Fruit fly (Drosophila melanogaster): Measurements from ENCODE around the gene Npc2d.
A peak's percentile ranks its signal among the peaks of the same experiment; 100 is the strongest.

The Npc2d gene

DNA sequence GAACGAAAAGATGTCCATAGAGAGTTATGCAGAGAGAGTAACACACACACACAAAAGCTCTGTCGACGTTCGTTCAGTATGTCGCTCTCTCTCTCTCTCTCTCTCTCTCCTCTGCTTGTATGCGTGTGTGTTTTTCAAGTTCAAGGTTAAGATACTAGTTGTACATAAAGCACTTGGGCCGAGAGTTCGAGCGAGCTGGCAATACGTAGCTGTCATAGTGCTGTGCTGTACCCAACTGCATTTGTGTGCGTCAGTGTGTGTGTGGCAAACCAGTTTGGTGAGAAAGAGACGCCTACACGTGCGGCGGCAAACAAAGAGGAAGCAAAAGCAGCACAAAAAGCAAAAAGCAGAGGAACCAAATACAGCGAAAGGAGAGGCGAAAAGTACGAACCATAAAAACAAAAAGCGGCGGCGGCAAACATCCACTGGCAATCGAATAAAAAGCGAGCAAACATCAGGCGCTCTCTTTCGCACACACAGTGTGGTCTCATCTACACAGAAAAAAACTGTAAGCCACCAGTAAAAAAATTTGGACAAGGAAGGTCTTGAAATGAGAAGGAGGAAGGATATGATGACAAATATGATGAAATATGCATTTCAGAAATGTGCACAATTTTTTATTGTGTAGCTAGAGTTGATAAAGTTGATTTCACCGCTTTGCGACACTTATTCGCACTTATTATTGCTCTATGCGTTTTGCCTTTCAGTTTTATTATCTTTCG is 31.5 kb upstream of the Npc2d start (continued):
- TF ChIP-seq Dip3 (GFP tag; optimal IDR thresholded peaks at IDR 0.05), result peak; percentile 78
- no peak for TF ChIP-seq CG2202 (tag; optimal IDR thresholded peaks at IDR 0.05)
- TF ChIP-seq CG34376 (GFP tag; optimal IDR thresholded peaks at IDR 0.05), result no peak
- peak; percentile 45; the same call in 1 of the 2 replicates for TF ChIP-seq CG7372 (GFP tag; IDR thresholded peaks at IDR 0.05)
- TF ChIP-seq exex (tag; optimal IDR thresholded peaks at IDR 0.05), result peak; percentile 5
- peak; percentile 3 for TF ChIP-seq CG6683 (GFP tag; optimal IDR thresholded peaks at IDR 0.05)
- peak; percentile 87 for TF ChIP-seq abd-A (tag; optimal IDR thresholded peaks at IDR 0.05)
- TF ChIP-seq CG9437 (GFP tag; optimal IDR thresholded peaks at IDR 0.05), result no peak
- TF ChIP-seq Med (GFP tag), result peak; percentile 96
- TF ChIP-seq hb (GFP tag; IDR thresholded peaks at IDR 0.05; ENCODE audit: partially characterized antibody), result no peak
- TF ChIP-seq Xrp1 (GFP tag; IDR thresholded peaks at IDR 0.05), result peak; percentile 74
- peak; percentile 6 for TF ChIP-seq CG6654 (GFP tag; optimal IDR thresholded peaks at IDR 0.05)
- peak; percentile 96 for TF ChIP-seq CG8478 (optimal IDR thresholded peaks at IDR 0.05)
- TF ChIP-seq ash1 (GFP tag; optimal IDR thresholded peaks at IDR 0.05), result no peak
- peak; percentile 6 for TF ChIP-seq schlank (tag; optimal IDR thresholded peaks at IDR 0.05)
- no peak for TF ChIP-seq cad (GFP tag; optimal IDR thresholded peaks at IDR 0.05)
- TF ChIP-seq Drgx (GFP tag; IDR thresholded peaks at IDR 0.05), result peak; percentile 88
- peak; percentile 63; the same call in 1 of the 2 replicates for TF ChIP-seq Taf1 (GFP tag; IDR thresholded peaks at IDR 0.05)
- peak; percentile 9 for TF ChIP-seq CG4617 (GFP tag; optimal IDR thresholded peaks at IDR 0.05; ENCODE audit: borderline replicate concordance)
- no peak for TF ChIP-seq Sin3A (optimal IDR thresholded peaks at IDR 0.05)
- peak in 1 of 2 experiments; percentile 96 for TF ChIP-seq Eip74EF (GFP tag; optimal IDR thresholded peaks at IDR 0.05)
- TF ChIP-seq CG8359 (GFP tag; optimal IDR thresholded peaks at IDR 0.05; ENCODE audit: borderline replicate concordance), result no peak
- no peak for TF ChIP-seq stwl (tag; optimal IDR thresholded peaks at IDR 0.05)
- no peak for TF ChIP-seq CG12744 (GFP tag; optimal IDR thresholded peaks at IDR 0.05)
- TF ChIP-seq CG6689 (GFP tag; IDR thresholded peaks at IDR 0.05), result peak; percentile 78
- TF ChIP-seq dimm (GFP tag; IDR thresholded peaks at IDR 0.05), result no peak
- TF ChIP-seq grau (tag; optimal IDR thresholded peaks at IDR 0.05), result peak; percentile 62
- peak; percentile 49; the same call in 1 of the 2 replicates for TF ChIP-seq sens-2 (GFP tag; IDR thresholded peaks at IDR 0.05)
- TF ChIP-seq CG2712 (tag; optimal IDR thresholded peaks at IDR 0.05), result peak; percentile 45
- no peak for TF ChIP-seq Neu2 (GFP tag; optimal IDR thresholded peaks at IDR 0.05; ENCODE audit: borderline replicate concordance)
- peak; percentile 22 for TF ChIP-seq CG13424 (tag; optimal IDR thresholded peaks at IDR 0.05)
- TF ChIP-seq twi (tag; optimal IDR thresholded peaks at IDR 0.05), result no peak
- no peak for TF ChIP-seq CG15696 (tag; optimal IDR thresholded peaks at IDR 0.05)
- TF ChIP-seq ftz-f1 (GFP tag; optimal IDR thresholded peaks at IDR 0.05), result peak; percentile 99
- TF ChIP-seq CG18599 (GFP tag; optimal IDR thresholded peaks at IDR 0.05), result peak; percentile 77
- no peak for TF ChIP-seq CG4360 (GFP tag; IDR thresholded peaks at IDR 0.05)
- TF ChIP-seq HLH3B (GFP tag; IDR thresholded peaks at IDR 0.05), result peak; percentile 69
- TF ChIP-seq crp (GFP tag; optimal IDR thresholded peaks at IDR 0.05), result no peak
- TF ChIP-seq trem (tag; optimal IDR thresholded peaks at IDR 0.05), result no peak
- no peak for TF ChIP-seq D19A (tag; optimal IDR thresholded peaks at IDR 0.05)
- TF ChIP-seq Bgb (GFP tag; IDR thresholded peaks at IDR 0.05; ENCODE audit: partially characterized antibody), result 0 out of 2 replicates have a peak, but pooled peaks have one; percentile 13
- TF ChIP-seq CG7963 (GFP tag; IDR thresholded peaks at IDR 0.05; ENCODE audit: partially characterized antibody), result no peak
- TF ChIP-seq tgo (GFP tag; IDR thresholded peaks at IDR 0.05), result peak; percentile 74
- TF ChIP-seq ab (GFP tag; optimal IDR thresholded peaks at IDR 0.05), result peak; percentile 59
- TF ChIP-seq rib (GFP tag; IDR thresholded peaks at IDR 0.05), result no peak
- TF ChIP-seq nerfin-1 (tag; optimal IDR thresholded peaks at IDR 0.05), result no peak
- TF ChIP-seq bbx (GFP tag; IDR thresholded peaks at IDR 0.05; ENCODE audit: partially characterized antibody), result no peak
- TF ChIP-seq tx (GFP tag; optimal IDR thresholded peaks at IDR 0.05), result peak; percentile 39
- TF ChIP-seq da (GFP tag; optimal IDR thresholded peaks at IDR 0.05), result peak; percentile 54
